Worm (Caenorhabditis elegans) whole organism, early embryonic: ENCODE data around the gene Y40B10A.9.

Experiments used
- F13C5.2 ChIP-seq: sonication (generic microtip); optimal IDR thresholded peaks from 2 replicates; lab custom pipeline; 2017; ENCODE audit warnings: mild to moderate bottlenecking, missing genetic modification characterization, inconsistent platforms, missing compliant biosample characterization
- aly-1 ChIP-seq: sonication (generic microtip); optimal IDR thresholded peaks from 2 replicates; lab custom pipeline; 2016; ENCODE audit warnings: missing genetic modification characterization, missing compliant biosample characterization
- ets-7 ChIP-seq: sonication (generic microtip); optimal IDR thresholded peaks from 2 replicates; lab custom pipeline; 2016; ENCODE audit warnings: missing genotype, missing genetic modification characterization, missing compliant biosample characterization
- hnd-1 ChIP-seq: sonication (generic microtip); optimal IDR thresholded peaks from 2 replicates; lab custom pipeline; 2016; ENCODE audit warnings: missing genetic modification characterization, missing compliant biosample characterization
- tra-4 ChIP-seq: sonication (generic microtip); optimal IDR thresholded peaks from 2 replicates; lab custom pipeline; 2017; ENCODE audit warnings: missing genetic modification characterization, missing compliant biosample characterization

The Y40B10A.9 gene

ce11 chrV:2021283-2021682 is 51.4 kb downstream of the Y40B10A.9 start:
- TF ChIP-seq ets-7, result no peak
- TF ChIP-seq tra-4 (tag; lab: Kevin White, UChicago), result no peak
- TF ChIP-seq hnd-1, result no peak
- TF ChIP-seq F13C5.2 (tag; lab: Kevin White, UChicago), result no peak
- TF ChIP-seq aly-1 (tag; lab: Kevin White, UChicago), result no peak
